Worm (Caenorhabditis elegans) whole organism, L1 larva: ENCODE data around the gene vps-53.

Experiments used
- ama-1 ChIP-seq: fragments of 150-350 bp; optimal IDR thresholded peaks from 2 replicates; lab custom pipeline; 2014
- fkh-10 ChIP-seq: sonication (generic microtip); optimal IDR thresholded peaks from 2 replicates; lab custom pipeline; 2017; ENCODE audit warnings: missing biosample characterization, missing genetic modification reagents, missing genetic modification characterization
- lir-3 ChIP-seq: sonication (generic microtip); optimal IDR thresholded peaks from 2 replicates; lab custom pipeline; 2016; ENCODE audit warnings: mild to moderate bottlenecking, missing genetic modification characterization, moderate library complexity, missing compliant biosample characterization; ENCODE audit not compliant: poor library complexity
- unc-62 ChIP-seq: fragments of 150-350 bp; optimal IDR thresholded peaks from 2 replicates; lab custom pipeline; 2014; ENCODE audit warnings: missing biosample characterization, missing genetic modification reagents, missing genetic modification characterization

ce11 chrIII:9738954-9739353, 18.4 kb downstream of the vps-53 start, which contains the start of gene hlh-4:
- TF ChIP-seq fkh-10 (no peak), ama-1 (lab: Kevin White, UChicago) (no peak), unc-62 (GFP tag; lab: Kevin White, UChicago) (no peak), lir-3 (tag; lab: Kevin White, UChicago) (no peak)
